Worm (Caenorhabditis elegans): Measurements from ENCODE around the gene clc-22.

- no peak for TF ChIP-seq pqm-1 (tag; optimal IDR thresholded peaks at IDR 0.05)
- TF ChIP-seq hlh-13 (GFP tag; optimal IDR thresholded peaks at IDR 0.05) = no peak
- TF ChIP-seq elt-2 (tag; optimal IDR thresholded peaks at IDR 0.05) = peak; percentile 29
- no peak for TF ChIP-seq ceh-24 (tag; optimal IDR thresholded peaks at IDR 0.05)
- TF ChIP-seq nhr-11 (tag; optimal IDR thresholded peaks at IDR 0.05) = no peak
- no peak for TF ChIP-seq unc-55 (GFP tag; optimal IDR thresholded peaks at IDR 0.05)
- no peak for TF ChIP-seq pag-3 (tag; optimal IDR thresholded peaks at IDR 0.05; ENCODE audit: borderline replicate concordance)
- no peak for TF ChIP-seq npax-4 (tag; optimal IDR thresholded peaks at IDR 0.05)
- no peak for TF ChIP-seq elt-4 (tag; optimal IDR thresholded peaks at IDR 0.05)
- TF ChIP-seq unc-42 (tag; optimal IDR thresholded peaks at IDR 0.05) = no peak
- no peak for TF ChIP-seq fkh-10 (GFP tag; optimal IDR thresholded peaks at IDR 0.05)
Observed at ce11 chrII:3952967-3953366, 42.9 kb downstream of the clc-22 start.
